Worm (Caenorhabditis elegans) whole organism, young adult: ENCODE measurements around the gene F26F4.12.
A peak's percentile ranks its signal among the peaks of the same experiment; 100 is the strongest.
"Not testable (repeated sequence)": the region's sequence is repeated elsewhere in the genome, so short reads cannot be mapped to it uniquely, and the experiment has no call there.

Source experiments
- C06A6.2 ChIP-seq: fragments of 200-800 bp; sonication (Bioruptor generic); conservative IDR thresholded peaks from 2 replicates; pipeline ENCODE4 v1.3.6; 2022; ENCODE audit warnings: missing genetic modification characterization, missing compliant biosample characterization
- C17E4.6 ChIP-seq: fragments of 200-800 bp; sonication (Bioruptor generic); IDR thresholded peaks from 2 replicates; pipeline ENCODE4 v1.3.6; 2022; ENCODE audit warnings: missing genetic modification reagents, missing genetic modification characterization, missing compliant biosample characterization
- F33H1.4 ChIP-seq: fragments of 200-800 bp; sonication (Bioruptor generic); IDR thresholded peaks from 2 replicates; pipeline ENCODE4 v1.3.6; 2022; ENCODE audit warnings: missing genetic modification reagents, missing genetic modification characterization, missing compliant biosample characterization
- F55B11.4 ChIP-seq: sonication (generic microtip); optimal IDR thresholded peaks from 2 replicates; lab custom pipeline; 2016; ENCODE audit warnings: missing compliant biosample characterization, missing genetic modification characterization, borderline replicate concordance; ENCODE audit not compliant: insufficient read depth
- K11D2.4 ChIP-seq: fragments of 200-800 bp; sonication (Bioruptor generic); IDR thresholded peaks from 2 replicates; pipeline ENCODE4 v1.3.6; 2022; ENCODE audit warnings: missing genetic modification reagents, missing genetic modification characterization, missing compliant biosample characterization
- K12H6.12 ChIP-seq: fragments of 200-800 bp; sonication (Bioruptor generic); optimal IDR thresholded peaks from 2 replicates; lab custom pipeline; 2018; ENCODE audit warnings: mild to moderate bottlenecking, missing genetic modification characterization, missing compliant biosample characterization
- T07F8.4 ChIP-seq: sonication (generic microtip); optimal IDR thresholded peaks from 2 replicates; lab custom pipeline; 2016; ENCODE audit warnings: mild to moderate bottlenecking, missing genetic modification characterization, moderate library complexity, missing compliant biosample characterization
- Y56A3A.18 ChIP-seq: fragments of 200-800 bp; sonication (Bioruptor generic); IDR thresholded peaks from 2 replicates; pipeline ENCODE4 v1.3.6; 2022; ENCODE audit warnings: missing genetic modification reagents, missing genetic modification characterization, missing compliant biosample characterization
- Y67H2A.10 ChIP-seq: fragments of 200-800 bp; sonication (Bioruptor generic); conservative IDR thresholded peaks from 2 replicates; pipeline ENCODE4 v1.3.6; 2022; ENCODE audit warnings: missing genetic modification reagents, missing genetic modification characterization, missing compliant biosample characterization
- Y95B8A.8 ChIP-seq: fragments of 200-800 bp; sonication (Bioruptor generic); IDR thresholded peaks from 2 replicates; pipeline ENCODE4 v1.3.6; 2022; ENCODE audit warnings: missing genetic modification reagents, missing genetic modification characterization, missing compliant biosample characterization
- attf-3 ChIP-seq: fragments of 200-800 bp; sonication (Bioruptor generic); conservative IDR thresholded peaks from 2 replicates; pipeline ENCODE4 v1.3.6; 2022; ENCODE audit warnings: missing genetic modification reagents, missing genetic modification characterization, missing compliant biosample characterization
- attf-5 ChIP-seq: fragments of 200-800 bp; sonication (Bioruptor generic); optimal IDR thresholded peaks from 2 replicates; lab custom pipeline; 2018; ENCODE audit warnings: mild to moderate bottlenecking, missing genetic modification characterization, missing compliant biosample characterization
- cebp-1 ChIP-seq, 2 experiments: fragments of 200-800 bp in 1 of 2; sonication (Bioruptor generic) in 1 of 2; sonication (generic microtip) in 1 of 2; IDR thresholded peaks in 1 of 2; optimal IDR thresholded peaks in 1 of 2; 2 replicates each; pipeline versions ENCODE4 v1.3.6 to Lab custom; 2017 to 2022; ENCODE audit warnings: missing compliant biosample characterization in 2 of 2, missing genetic modification characterization in 2 of 2, mild to moderate bottlenecking in 1 of 2, missing genetic modification reagents in 1 of 2, moderate library complexity in 1 of 2
- cebp-2 ChIP-seq: fragments of 200-800 bp; sonication (Bioruptor generic); IDR thresholded peaks from 2 replicates; pipeline ENCODE4 v1.3.6; 2022; ENCODE audit warnings: missing genetic modification characterization, missing compliant biosample characterization
- ceh-100 ChIP-seq: fragments of 200-800 bp; sonication (Bioruptor generic); IDR thresholded peaks from 2 replicates; pipeline ENCODE4 v1.3.6; 2022; ENCODE audit warnings: missing genetic modification reagents, missing genetic modification characterization, missing compliant biosample characterization
- ceh-79 ChIP-seq: sonication (generic microtip); optimal IDR thresholded peaks from 2 replicates; lab custom pipeline; 2017; ENCODE audit warnings: mild to moderate bottlenecking, missing genetic modification characterization, missing compliant biosample characterization
- ceh-91 ChIP-seq: fragments of 200-800 bp; sonication (Bioruptor generic); IDR thresholded peaks from 2 replicates; pipeline ENCODE4 v1.3.6; 2022; ENCODE audit warnings: missing genetic modification reagents, missing genetic modification characterization, missing compliant biosample characterization
- chd-7 ChIP-seq: sonication (generic microtip); optimal IDR thresholded peaks from 2 replicates; lab custom pipeline; 2016; ENCODE audit warnings: mild to moderate bottlenecking, missing genetic modification characterization, moderate library complexity, missing compliant biosample characterization
- dpff-1 ChIP-seq: sonication (generic microtip); optimal IDR thresholded peaks from 2 replicates; lab custom pipeline; 2017; ENCODE audit warnings: mild to moderate bottlenecking, missing genetic modification characterization, missing compliant biosample characterization
- egrh-3 ChIP-seq: fragments of 200-800 bp; sonication (Bioruptor generic); IDR thresholded peaks from 2 replicates; pipeline ENCODE4 v1.3.6; 2022; ENCODE audit warnings: missing genetic modification reagents, missing genetic modification characterization, missing compliant biosample characterization
- ekl-4 ChIP-seq: fragments of 200-800 bp; sonication (Bioruptor generic); IDR thresholded peaks from 2 replicates; pipeline ENCODE4 v1.3.6; 2022; ENCODE audit warnings: missing genetic modification reagents, missing genetic modification characterization, missing compliant biosample characterization
- ets-4 ChIP-seq: fragments of 200-800 bp; sonication (Bioruptor generic); optimal IDR thresholded peaks from 2 replicates; lab custom pipeline; 2018; ENCODE audit warnings: mild to moderate bottlenecking, missing genetic modification characterization, missing compliant biosample characterization
- hmg-1.2 ChIP-seq: fragments of 200-800 bp; sonication (Bioruptor generic); IDR thresholded peaks from 2 replicates; pipeline ENCODE4 v1.3.6; 2022; ENCODE audit warnings: missing genetic modification reagents, missing genetic modification characterization, missing compliant biosample characterization
- lin-26 ChIP-seq: fragments of 200-800 bp; sonication (Bioruptor generic); IDR thresholded peaks from 2 replicates; pipeline ENCODE4 v1.3.6; 2022; ENCODE audit warnings: missing genetic modification reagents, missing genetic modification characterization, missing compliant biosample characterization
- lin-40 ChIP-seq: sonication (generic microtip); optimal IDR thresholded peaks from 2 replicates; lab custom pipeline; 2016; ENCODE audit warnings: missing genetic modification characterization, mild to moderate bottlenecking, missing compliant biosample characterization, missing genotype, missing genetic modification reagents
- lin-54 ChIP-seq: fragments of 200-800 bp; sonication (Bioruptor generic); optimal IDR thresholded peaks from 2 replicates; lab custom pipeline; 2018; ENCODE audit warnings: mild to moderate bottlenecking, missing genetic modification characterization, missing compliant biosample characterization
- mcd-1 ChIP-seq: fragments of 200-800 bp; sonication (Bioruptor generic); IDR thresholded peaks from 2 replicates; pipeline ENCODE4 v1.3.6; 2022; ENCODE audit warnings: missing genetic modification reagents, missing genetic modification characterization, missing compliant biosample characterization
- nfya-1 ChIP-seq: sonication (generic microtip); optimal IDR thresholded peaks from 2 replicates; lab custom pipeline; 2017; ENCODE audit warnings: antibody characterized with exemption, missing compliant biosample characterization, missing genetic modification characterization, borderline replicate concordance; ENCODE audit not compliant: insufficient read depth
- nfyb-1 ChIP-seq: fragments of 200-800 bp; sonication (Bioruptor generic); IDR thresholded peaks from 2 replicates; pipeline ENCODE4 v1.3.6; 2022; ENCODE audit warnings: missing genetic modification reagents, missing genetic modification characterization, missing compliant biosample characterization
- nhr-120 ChIP-seq: fragments of 200-800 bp; sonication (Bioruptor generic); IDR thresholded peaks from 2 replicates; pipeline ENCODE4 v1.3.6; 2022; ENCODE audit warnings: missing genetic modification characterization, missing compliant biosample characterization
- nhr-80 ChIP-seq: sonication (generic microtip); optimal IDR thresholded peaks from 2 replicates; lab custom pipeline; 2016; ENCODE audit warnings: missing genetic modification characterization, missing compliant biosample characterization
- pbrm-1 ChIP-seq: fragments of 200-800 bp; sonication (Bioruptor generic); IDR thresholded peaks from 2 replicates; pipeline ENCODE4 v1.3.6; 2022; ENCODE audit warnings: missing genetic modification reagents, missing genetic modification characterization, missing compliant biosample characterization
- rpc-1 ChIP-seq, 2 experiments: fragments of 150-350 bp in 1 of 2; sonication (generic microtip) in 1 of 2; optimal IDR thresholded peaks; 2 replicates each; lab custom pipeline; 2014 to 2018; ENCODE audit warnings: missing biosample characterization in 1 of 2, missing genetic modification characterization in 1 of 2, missing genetic modification reagents in 1 of 2, missing genotype in 1 of 2
- snpc-4 ChIP-seq, 5 experiments: fragments of 150-350 bp in 1 of 5; sonication (generic microtip) in 4 of 5; optimal IDR thresholded peaks; 2 replicates each; lab custom pipeline; 2014 to 2018; ENCODE audit warnings: missing genetic modification characterization in 5 of 5, missing biosample characterization in 3 of 5, antibody characterized with exemption in 2 of 5, mild to moderate bottlenecking in 2 of 5, missing compliant biosample characterization in 2 of 5, missing genotype in 2 of 5, moderate library complexity in 2 of 5, missing genetic modification reagents in 1 of 5
- tbp1 ChIP-seq: fragments of 200-800 bp; sonication (Bioruptor generic); optimal IDR thresholded peaks from 2 replicates; lab custom pipeline; 2018; ENCODE audit warnings: mild to moderate bottlenecking, missing genetic modification characterization, missing compliant biosample characterization
- zfh-2 ChIP-seq: fragments of 200-800 bp; sonication (Bioruptor generic); conservative IDR thresholded peaks from 2 replicates; pipeline ENCODE4 v1.3.6; 2022; ENCODE audit warnings: missing genetic modification reagents, missing genetic modification characterization, missing compliant biosample characterization
- zim-3 ChIP-seq: sonication (generic microtip); optimal IDR thresholded peaks from 2 replicates; lab custom pipeline; 2017; ENCODE audit warnings: mild to moderate bottlenecking, missing genetic modification characterization, moderate library complexity, missing compliant biosample characterization
- ztf-18 ChIP-seq: sonication (generic microtip); optimal IDR thresholded peaks from 2 replicates; lab custom pipeline; 2016; ENCODE audit warnings: missing genotype, mild to moderate bottlenecking, missing genetic modification characterization, missing compliant biosample characterization
- ztf-26 ChIP-seq: sonication (generic microtip); optimal IDR thresholded peaks from 2 replicates; lab custom pipeline; 2017; ENCODE audit warnings: missing genetic modification characterization, missing compliant biosample characterization
- ztf-3 ChIP-seq: fragments of 200-800 bp; sonication (Bioruptor generic); optimal IDR thresholded peaks from 2 replicates; lab custom pipeline; 2018; ENCODE audit warnings: mild to moderate bottlenecking, missing genetic modification characterization, missing compliant biosample characterization

F26F4.12 gene

ce11 chrIII:4924134-4924533 is 14.3 kb upstream of the F26F4.12 start:
- TF ChIP-seq nfya-1 (tag; lab: Kevin White, UChicago) (no peak), ztf-3 (GFP tag; lab: Kevin White, UChicago) (no peak), zim-3 (tag; lab: Kevin White, UChicago) (no peak), K12H6.12 (tag; lab: Kevin White, UChicago) (no peak), tbp1 (GFP tag; lab: Kevin White, UChicago) (no peak)

- TF ChIP-seq pbrm-1 (GFP tag; lab: Robert Waterston, UW) (peak; percentile 55; the same call in 1 of the 2 replicates), lin-26 (GFP tag; lab: Robert Waterston, UW) (peak; percentile 18; the same call in 1 of the 2 replicates), cebp-1 (tag; optimal IDR thresholded peaks at IDR 0.05; lab: Kevin White, UChicago) (peak; percentile 36), ceh-100 (GFP tag; lab: Robert Waterston, UW) (peak; percentile 90), K11D2.4 (GFP tag; lab: Robert Waterston, UW) (peak; percentile 73), attf-5 (GFP tag; lab: Kevin White, UChicago) (peak; percentile 34), cebp-2 (0 out of 2 replicates have a peak, but pooled peaks have one; percentile 10), C06A6.2 (GFP tag; lab: Robert Waterston, UW) (peak; percentile 84), nhr-120 (GFP tag; lab: Robert Waterston, UW) (0 out of 2 replicates have a peak, but pooled peaks have one; percentile 76), ceh-91 (GFP tag; lab: Robert Waterston, UW) (0 out of 2 replicates have a peak, but pooled peaks have one; percentile 11), zfh-2 (GFP tag; lab: Robert Waterston, UW) (0 out of 2 replicates have a peak, but pooled peaks have one; percentile 34), lin-54 (GFP tag; lab: Kevin White, UChicago) (peak; percentile 11), C17E4.6 (GFP tag; lab: Robert Waterston, UW) (peak; percentile 21; the same call in 1 of the 2 replicates), nfyb-1 (GFP tag; lab: Robert Waterston, UW) (peak; percentile 55), F33H1.4 (GFP tag; lab: Robert Waterston, UW) (peak; percentile 44), ztf-18 (tag; lab: Kevin White, UChicago) (peak; percentile 6), egrh-3 (GFP tag; lab: Robert Waterston, UW) (peak; percentile 34), lin-40 (tag; lab: Kevin White, UChicago) (peak; percentile 27), mcd-1 (peak; percentile 89), attf-3 (peak; percentile 18; the same call in 1 of the 2 replicates), rpc-1 (optimal IDR thresholded peaks at IDR 0.05; lab: Kevin White, UChicago) (peak; percentile 15), ztf-26 (peak; percentile 8), Y67H2A.10 (peak; percentile 42; the same call in 1 of the 2 replicates), hmg-1.2 (GFP tag; lab: Robert Waterston, UW) (peak; percentile 13; the same call in 1 of the 2 replicates), snpc-4 (tag; optimal IDR thresholded peaks at IDR 0.05; lab: Kevin White, UChicago) (peak in 2 of 4 experiments; percentile 5 to 25), Y95B8A.8 (GFP tag; lab: Robert Waterston, UW) (0 out of 2 replicates have a peak, but pooled peaks have one; percentile 12)
- not testable (repeated sequence) for TF ChIP-seq cebp-1 (GFP tag; IDR thresholded peaks at IDR 0.05; lab: Robert Waterston, UW); rpc-1 (tag; optimal IDR thresholded peaks at IDR 0.05; lab: Kevin White, UChicago); snpc-4 (GFP tag; optimal IDR thresholded peaks at IDR 0.05; lab: Kevin White, UChicago)
- TF ChIP-seq, all 124 proteins: peak for 26; not testable (repeated sequence) for 98
Observed at ce11 chrIII:4922020-4922419, 12.2 kb upstream of the F26F4.12 start, which contains the start of gene mmab-1. mmab-1 (minus strand) TSS chrIII:4922114.

ce11 chrIII:4920221-4920620 is 10.4 kb upstream of the F26F4.12 start, which contains the start of gene ula-1:
ula-1 (minus strand) TSS chrIII:4920321.
- no peak for TF ChIP-seq nhr-80 (tag; lab: Kevin White, UChicago)
- no peak for TF ChIP-seq ztf-18 (tag; lab: Kevin White, UChicago)
- TF ChIP-seq K12H6.12 (tag; lab: Kevin White, UChicago): no peak
- no peak for TF ChIP-seq T07F8.4
- no peak for TF ChIP-seq chd-7 (tag; lab: Kevin White, UChicago)
- TF ChIP-seq dpff-1 (tag; lab: Kevin White, UChicago): no peak
- TF ChIP-seq F55B11.4 (tag; lab: Kevin White, UChicago): no peak
- TF ChIP-seq hmg-1.2 (GFP tag; lab: Robert Waterston, UW): no peak
- no peak for TF ChIP-seq ceh-79 (tag; lab: Kevin White, UChicago)
- no peak for TF ChIP-seq ekl-4 (GFP tag; lab: Robert Waterston, UW)
- no peak for TF ChIP-seq ets-4
- TF ChIP-seq Y56A3A.18 (GFP tag; lab: Robert Waterston, UW): no peak
